Worm (Caenorhabditis elegans) whole organism, mixed stage, embryonic: ENCODE measurements around the gene ZC506.1.

ENCODE experiments used
- M03D4.4 ChIP-seq: sonication (generic microtip); optimal IDR thresholded peaks from 2 replicates; lab custom pipeline; 2017; ENCODE audit warnings: mild to moderate bottlenecking, missing genetic modification characterization, missing compliant biosample characterization
- bed-3 ChIP-seq: fragments of 200-800 bp; sonication (Bioruptor generic); optimal IDR thresholded peaks from 3 replicates; lab custom pipeline; 2018; ENCODE audit warnings: mild to moderate bottlenecking, missing genetic modification characterization, moderate library complexity, missing compliant biosample characterization
- blmp-1 ChIP-seq: fragments of 150-350 bp; optimal IDR thresholded peaks from 2 replicates; lab custom pipeline; 2014; ENCODE audit warnings: missing biosample characterization, missing genetic modification characterization
- ceh-39 ChIP-seq: fragments of 150-350 bp; optimal IDR thresholded peaks from 2 replicates; lab custom pipeline; 2014; ENCODE audit warnings: missing biosample characterization, missing genetic modification characterization
- ceh-43 ChIP-seq: fragments of 200-800 bp; sonication (Bioruptor generic); optimal IDR thresholded peaks from 2 replicates; lab custom pipeline; 2018; ENCODE audit warnings: mild to moderate bottlenecking, missing genetic modification characterization, moderate library complexity, missing compliant biosample characterization
- ceh-83 ChIP-seq: fragments of 200-800 bp; sonication (Bioruptor generic); optimal IDR thresholded peaks from 2 replicates; lab custom pipeline; 2018; ENCODE audit warnings: mild to moderate bottlenecking, missing genetic modification characterization, missing compliant biosample characterization
- cnd-1 ChIP-seq: fragments of 200-800 bp; sonication (Bioruptor generic); optimal IDR thresholded peaks from 2 replicates; lab custom pipeline; 2018; ENCODE audit warnings: mild to moderate bottlenecking, missing genetic modification characterization, missing compliant biosample characterization
- drap-1 ChIP-seq: fragments of 200-800 bp; sonication (Bioruptor generic); optimal IDR thresholded peaks from 3 replicates; lab custom pipeline; 2018; ENCODE audit warnings: mild to moderate bottlenecking, missing genetic modification characterization, missing compliant biosample characterization
- elt-1 ChIP-seq: sonication (generic microtip); optimal IDR thresholded peaks from 2 replicates; lab custom pipeline; 2017; ENCODE audit warnings: missing genetic modification characterization, mild to moderate bottlenecking, missing compliant biosample characterization, antibody characterized with exemption, moderate library complexity, borderline replicate concordance; ENCODE audit not compliant: insufficient read depth
- elt-3 ChIP-seq: fragments of 150-350 bp; optimal IDR thresholded peaks from 2 replicates; lab custom pipeline; 2014; ENCODE audit warnings: missing biosample characterization, missing genetic modification characterization
- flh-1 ChIP-seq: fragments of 200-800 bp; sonication (Bioruptor generic); optimal IDR thresholded peaks from 2 replicates; lab custom pipeline; 2018; ENCODE audit warnings: mild to moderate bottlenecking, missing genetic modification characterization, moderate library complexity, missing compliant biosample characterization
- ham-2 ChIP-seq: fragments of 200-800 bp; sonication (Bioruptor generic); optimal IDR thresholded peaks from 2 replicates; lab custom pipeline; 2018; ENCODE audit warnings: mild to moderate bottlenecking, missing genetic modification characterization, missing compliant biosample characterization
- hlh-1 ChIP-seq: fragments of 150-350 bp; optimal IDR thresholded peaks from 2 replicates; lab custom pipeline; 2014; ENCODE audit warnings: missing biosample characterization, missing genetic modification reagents, missing genetic modification characterization
- lin-13 ChIP-seq: fragments of 150-350 bp; optimal IDR thresholded peaks from 2 replicates; lab custom pipeline; 2014; ENCODE audit warnings: missing biosample characterization, missing genetic modification characterization
- lin-32 ChIP-seq: fragments of 200-800 bp; sonication (Bioruptor generic); optimal IDR thresholded peaks from 2 replicates; lab custom pipeline; 2018; ENCODE audit warnings: mild to moderate bottlenecking, missing genetic modification characterization, missing compliant biosample characterization
- lsy-2 ChIP-seq: fragments of 150-350 bp; optimal IDR thresholded peaks from 2 replicates; lab custom pipeline; 2014; ENCODE audit warnings: missing biosample characterization, missing genetic modification characterization
- mep-1 ChIP-seq: fragments of 150-350 bp; optimal IDR thresholded peaks from 2 replicates; lab custom pipeline; 2017; ENCODE audit warnings: missing biosample characterization, missing genetic modification reagents, missing genetic modification characterization, inconsistent platforms
- mls-2 ChIP-seq: sonication (generic microtip); optimal IDR thresholded peaks from 2 replicates; lab custom pipeline; 2016; ENCODE audit warnings: mild to moderate bottlenecking, missing genetic modification characterization, moderate library complexity, missing compliant biosample characterization
- nhr-12 ChIP-seq: fragments of 150-350 bp; optimal IDR thresholded peaks from 2 replicates; lab custom pipeline; 2014; ENCODE audit warnings: missing biosample characterization, missing genetic modification characterization
- nhr-2 ChIP-seq: fragments of 150-350 bp; optimal IDR thresholded peaks from 2 replicates; lab custom pipeline; 2014; ENCODE audit warnings: missing biosample characterization, missing genetic modification characterization
- nhr-237 ChIP-seq: fragments of 150-350 bp; optimal IDR thresholded peaks from 2 replicates; lab custom pipeline; 2014; ENCODE audit warnings: missing biosample characterization, missing genetic modification characterization
- nhr-28 ChIP-seq: fragments of 150-350 bp; optimal IDR thresholded peaks from 2 replicates; lab custom pipeline; 2014; ENCODE audit warnings: missing biosample characterization, missing genetic modification characterization
- nhr-76 ChIP-seq: sonication (generic microtip); optimal IDR thresholded peaks from 2 replicates; lab custom pipeline; 2017; ENCODE audit warnings: missing biosample characterization, missing genetic modification characterization
- pha-4 ChIP-seq: fragments of 150-350 bp; optimal IDR thresholded peaks from 2 replicates; lab custom pipeline; 2018; ENCODE audit warnings: missing biosample characterization, missing genetic modification reagents, missing genetic modification characterization
- sem-2 ChIP-seq: fragments of 200-800 bp; sonication (Bioruptor generic); optimal IDR thresholded peaks from 2 replicates; lab custom pipeline; 2018; ENCODE audit warnings: mild to moderate bottlenecking, missing genetic modification characterization, missing compliant biosample characterization
- snpc-4 ChIP-seq: fragments of 150-350 bp; optimal IDR thresholded peaks from 2 replicates; lab custom pipeline; 2014; ENCODE audit warnings: missing biosample characterization, missing genetic modification characterization
- sptf-1 ChIP-seq: sonication (generic microtip); optimal IDR thresholded peaks from 2 replicates; lab custom pipeline; 2017; ENCODE audit warnings: mild to moderate bottlenecking, missing genetic modification characterization, moderate library complexity, missing compliant biosample characterization
- tbx-8 ChIP-seq: fragments of 200-800 bp; sonication (Bioruptor generic); optimal IDR thresholded peaks from 2 replicates; lab custom pipeline; 2018; ENCODE audit warnings: mild to moderate bottlenecking, missing genetic modification characterization, moderate library complexity, missing compliant biosample characterization
- unc-39 ChIP-seq: fragments of 150-350 bp; optimal IDR thresholded peaks from 2 replicates; lab custom pipeline; 2014; ENCODE audit warnings: missing biosample characterization, missing genetic modification characterization
- unc-62 ChIP-seq: fragments of 150-350 bp; optimal IDR thresholded peaks from 2 replicates; lab custom pipeline; 2014; ENCODE audit warnings: missing biosample characterization, missing genetic modification reagents, missing genetic modification characterization
- zip-8 ChIP-seq: fragments of 150-350 bp; optimal IDR thresholded peaks from 2 replicates; lab custom pipeline; 2014; ENCODE audit warnings: missing biosample characterization, missing genetic modification characterization
- ztf-11 ChIP-seq: fragments of 150-350 bp; optimal IDR thresholded peaks from 2 replicates; lab custom pipeline; 2014; ENCODE audit warnings: missing biosample characterization, missing genetic modification characterization

ZC506.1 gene

ce11 chrX:9957449-9957848 is 1.3 kb upstream of the ZC506.1 start:
- TF ChIP-seq elt-1 (tag; lab: Kevin White, UChicago), result no peak
- no peak for TF ChIP-seq ztf-11 (tag; lab: Kevin White, UChicago)
- no peak for TF ChIP-seq sem-2
- no peak for TF ChIP-seq ham-2 (GFP tag; lab: Kevin White, UChicago)
- TF ChIP-seq tbx-8, result no peak
- TF ChIP-seq mep-1 (tag; lab: Kevin White, UChicago), result no peak
- TF ChIP-seq M03D4.4 (tag; lab: Kevin White, UChicago), result no peak
- no peak for TF ChIP-seq lin-13 (tag; lab: Kevin White, UChicago)
- TF ChIP-seq snpc-4, result no peak
- TF ChIP-seq drap-1 (GFP tag; lab: Kevin White, UChicago), result no peak
- no peak for TF ChIP-seq mls-2 (tag; lab: Kevin White, UChicago)
- TF ChIP-seq lin-32 (GFP tag; lab: Kevin White, UChicago), result no peak
- no peak for TF ChIP-seq cnd-1 (tag; lab: Kevin White, UChicago)
- no peak for TF ChIP-seq bed-3 (GFP tag; lab: Kevin White, UChicago)
- TF ChIP-seq nhr-237 (tag; lab: Kevin White, UChicago), result no peak
- TF ChIP-seq ceh-39 (tag; lab: Kevin White, UChicago), result no peak

- no peak for TF ChIP-seq blmp-1
- TF ChIP-seq bed-3 (GFP tag; lab: Kevin White, UChicago), result no peak
- no peak for TF ChIP-seq ceh-43 (GFP tag; lab: Kevin White, UChicago)
- no peak for TF ChIP-seq pha-4 (tag; lab: Kevin White, UChicago)
- no peak for TF ChIP-seq nhr-28
- TF ChIP-seq lsy-2 (tag; lab: Kevin White, UChicago), result no peak
- TF ChIP-seq nhr-12 (tag; lab: Kevin White, UChicago), result no peak
- no peak for TF ChIP-seq sptf-1 (tag; lab: Kevin White, UChicago)
- TF ChIP-seq nhr-2, result no peak
- TF ChIP-seq ceh-39 (tag; lab: Kevin White, UChicago), result no peak
- no peak for TF ChIP-seq M03D4.4 (tag; lab: Kevin White, UChicago)
Measured at ce11 chrX:9962535-9962934, 3.8 kb downstream of the ZC506.1 start.

ce11 chrX:9965275-9965674 is 6.5 kb downstream of the ZC506.1 start, which contains the start of gene pssy-1:
Gene pssy-1 (plus strand): TSS chrX:9965592.
- TF ChIP-seq elt-1 (tag; lab: Kevin White, UChicago) (peak; percentile 64), unc-62 (GFP tag; lab: Kevin White, UChicago) (no peak)

DNA sequence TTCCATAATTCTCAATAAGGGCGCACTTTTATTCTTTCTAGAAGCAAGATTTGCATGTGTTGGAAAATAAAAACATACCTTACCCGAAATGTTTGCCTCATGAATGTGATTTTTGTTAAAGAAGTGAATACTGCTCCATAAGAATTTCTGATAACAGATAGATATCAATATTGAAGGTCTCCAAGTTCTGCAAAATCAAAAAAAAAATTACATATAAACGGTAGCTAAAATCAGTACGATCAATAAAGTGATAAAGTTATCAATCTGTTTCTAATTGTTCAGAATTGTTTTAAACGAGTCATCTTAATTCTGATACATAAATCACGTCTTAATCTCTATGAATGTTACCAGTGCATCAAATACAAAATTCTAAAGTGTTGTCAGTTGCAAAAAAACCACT is 17.4 kb downstream of the ZC506.1 start, which contains the start of gene mgl-1:
Gene mgl-1, minus strand, starts transcription at position 101 of the 400 bp plus-strand sequence.
- TF ChIP-seq pha-4 (tag; lab: Kevin White, UChicago) (no peak), sptf-1 (tag; lab: Kevin White, UChicago) (no peak), zip-8 (tag; lab: Kevin White, UChicago) (no peak), nhr-2 (no peak), drap-1 (GFP tag; lab: Kevin White, UChicago) (no peak), cnd-1 (tag; lab: Kevin White, UChicago) (no peak), elt-3 (tag; lab: Kevin White, UChicago) (no peak), unc-39 (tag; lab: Kevin White, UChicago) (no peak), hlh-1 (tag; lab: Kevin White, UChicago) (no peak), flh-1 (GFP tag; lab: Kevin White, UChicago) (no peak), tbx-8 (no peak), lin-13 (tag; lab: Kevin White, UChicago) (no peak), ceh-83 (no peak), unc-62 (GFP tag; lab: Kevin White, UChicago) (no peak)

ce11 chrX:9981259-9981658 is 22.5 kb downstream of the ZC506.1 start:
- no peak for TF ChIP-seq sem-2
- TF ChIP-seq mep-1 (tag; lab: Kevin White, UChicago), result no peak
- no peak for TF ChIP-seq nhr-76 (tag; lab: Kevin White, UChicago)
- no peak for TF ChIP-seq ham-2 (GFP tag; lab: Kevin White, UChicago)
- TF ChIP-seq nhr-237 (tag; lab: Kevin White, UChicago), result no peak
- no peak for TF ChIP-seq ceh-43 (GFP tag; lab: Kevin White, UChicago)
- no peak for TF ChIP-seq tbx-8
- TF ChIP-seq lin-32 (GFP tag; lab: Kevin White, UChicago), result no peak
